Worm (Caenorhabditis elegans) whole organism, dauer: ENCODE measurements around the gene yap-1.

Source experiments
- unc-62 ChIP-seq: sonication (generic microtip); optimal IDR thresholded peaks from 2 replicates; lab custom pipeline; 2017; ENCODE audit warnings: missing biosample characterization, missing genetic modification reagents, missing genetic modification characterization

Gene yap-1

DNA sequence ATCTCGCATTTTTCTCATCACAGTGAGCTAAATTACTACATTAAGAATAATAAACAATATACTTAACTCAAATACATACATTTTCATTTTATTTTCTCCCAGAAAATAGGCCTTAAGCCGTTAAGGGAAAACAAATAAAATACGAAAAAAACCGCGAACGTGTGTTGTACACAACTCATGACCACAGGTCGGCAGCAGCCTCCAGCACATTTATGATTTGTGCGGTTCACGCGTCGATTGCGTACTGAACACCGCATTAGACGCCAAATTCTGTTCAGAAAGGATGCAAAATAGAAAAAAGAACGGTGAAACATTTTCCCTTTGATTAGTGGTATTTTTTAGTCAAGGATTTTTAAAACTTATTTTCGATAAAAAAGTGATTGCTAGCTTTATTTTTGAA lies 12.6 kb upstream of the yap-1 start:
- TF ChIP-seq unc-62 (GFP tag; lab: Kevin White, UChicago) = no peak

- TF ChIP-seq unc-62 (GFP tag; lab: Kevin White, UChicago) = no peak
Observed at ce11 chrX:10681698-10682097, 10.0 kb upstream of the yap-1 start, which contains the start of gene phf-31. TSS of gene phf-31 (plus strand) at chrX:10681998.

- no peak for TF ChIP-seq unc-62 (GFP tag; lab: Kevin White, UChicago)
Observed at ce11 chrX:10684533-10684932, 7.2 kb upstream of the yap-1 start.

DNA sequence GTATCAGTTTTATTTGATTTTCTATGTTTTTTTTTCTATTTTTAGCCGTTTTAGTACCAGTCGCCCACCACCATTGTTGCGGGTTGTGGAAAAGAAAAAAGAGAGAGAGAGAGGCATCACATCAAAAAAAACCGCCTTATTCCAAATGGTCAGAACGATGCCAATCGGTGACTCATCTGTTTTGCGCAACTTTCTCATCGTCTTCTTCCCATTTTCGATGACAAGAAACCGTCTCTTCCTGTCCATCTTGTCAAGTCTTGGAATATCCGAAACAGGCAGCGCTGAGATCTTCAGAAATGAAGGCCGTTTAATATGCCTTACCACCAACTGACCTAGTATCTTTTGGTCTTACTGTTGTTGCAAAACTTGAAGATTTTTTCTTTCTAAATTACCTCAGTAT lies 5.3 kb upstream of the yap-1 start:
- TF ChIP-seq unc-62 (GFP tag; lab: Kevin White, UChicago) = no peak

DNA sequence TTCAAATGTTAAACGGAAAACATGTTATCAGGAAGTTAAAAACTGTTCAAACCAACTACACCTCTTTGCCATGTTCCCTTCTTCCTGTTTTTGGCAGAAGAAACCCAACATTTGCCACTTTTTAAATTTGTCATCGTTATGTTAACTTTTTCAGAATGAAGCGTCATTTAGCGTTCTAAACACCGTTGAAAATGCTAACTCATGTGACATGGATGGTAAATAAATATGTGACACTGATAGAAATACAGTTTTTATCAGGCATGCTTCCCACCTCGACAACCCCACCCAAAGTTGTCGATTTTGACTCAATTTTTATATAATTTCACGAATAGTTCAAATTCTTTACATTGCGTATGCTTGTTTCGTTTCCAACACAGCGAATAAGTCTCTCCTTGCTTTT lies 4.4 kb upstream of the yap-1 start:
- TF ChIP-seq unc-62 (GFP tag; lab: Kevin White, UChicago) = no peak

ce11 chrX:10688311-10688710 lies 3.4 kb upstream of the yap-1 start:
- no peak for TF ChIP-seq unc-62 (GFP tag; lab: Kevin White, UChicago)

DNA sequence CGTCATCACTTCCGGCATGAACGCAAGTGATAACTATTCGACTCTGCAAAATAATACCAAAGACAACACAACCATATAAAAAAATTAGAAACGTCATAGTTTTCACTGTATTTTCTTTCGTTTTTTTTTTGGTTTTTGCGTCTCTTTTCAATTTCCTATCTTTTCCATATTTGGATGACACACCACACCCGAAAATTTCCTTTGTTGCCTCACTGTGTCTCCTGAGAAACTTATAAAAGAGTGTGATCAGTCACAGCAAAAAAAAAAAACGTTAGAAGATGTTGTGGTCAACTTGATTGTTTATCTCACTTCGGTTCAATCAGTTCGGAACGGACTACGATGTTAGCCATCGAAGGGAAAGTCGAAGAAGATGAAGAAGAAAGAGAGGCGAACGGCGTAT lies 2.0 kb upstream of the yap-1 start:
- TF ChIP-seq unc-62 (GFP tag; lab: Kevin White, UChicago) = no peak

- TF ChIP-seq unc-62 (GFP tag; lab: Kevin White, UChicago) = no peak
Observed at ce11 chrX:10691232-10691631, 511 bp upstream of the yap-1 start.

- no peak for TF ChIP-seq unc-62 (GFP tag; lab: Kevin White, UChicago)
Observed at ce11 chrX:10692057-10692456, 314 bp downstream of the yap-1 start.

DNA sequence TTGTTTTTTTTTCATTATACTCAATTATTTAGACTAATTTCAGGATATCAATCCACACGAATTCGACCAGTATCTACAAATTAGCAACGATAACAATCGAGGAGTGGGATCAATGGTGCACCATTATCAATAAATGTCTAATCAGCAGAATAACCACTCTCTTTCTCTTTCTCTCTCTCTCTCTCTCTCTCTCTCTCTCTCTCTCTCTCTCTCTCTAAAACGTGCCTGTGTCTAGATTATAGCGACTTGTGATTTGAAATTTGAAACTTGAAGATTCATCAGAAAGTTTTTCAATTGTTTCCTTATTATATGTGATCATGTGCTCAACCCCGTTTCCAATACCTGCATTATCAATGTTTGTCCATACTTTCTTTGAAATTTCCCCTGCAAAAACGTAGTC lies 2.5 kb downstream of the yap-1 start:
- TF ChIP-seq unc-62 (GFP tag; lab: Kevin White, UChicago) = no peak

DNA sequence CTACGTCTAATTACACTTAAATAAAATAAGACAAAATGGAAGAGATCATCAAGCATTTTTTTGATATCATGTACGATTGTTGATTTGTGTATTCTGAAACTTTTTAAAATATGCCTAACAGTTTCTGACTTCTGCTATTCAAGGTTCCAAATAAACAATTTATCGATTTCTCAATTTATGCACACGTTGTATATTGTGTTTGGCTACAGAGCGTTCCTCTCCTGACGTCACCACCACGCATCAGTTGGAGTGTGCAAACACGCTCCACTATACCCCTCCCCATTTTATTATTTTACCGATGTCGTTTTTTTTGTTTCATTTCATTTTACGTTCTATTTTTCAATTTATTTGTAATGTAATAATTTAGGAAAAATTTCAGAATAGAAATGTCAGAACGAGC lies 3.2 kb downstream of the yap-1 start, which contains the start of gene plpp-1.3:
plpp-1.3 (plus strand) TSS at position 380 of the 400 bp plus-strand sequence.
- no peak for TF ChIP-seq unc-62 (GFP tag; lab: Kevin White, UChicago)

- no peak for TF ChIP-seq unc-62 (GFP tag; lab: Kevin White, UChicago)
Observed at ce11 chrX:10704329-10704728, 12.6 kb downstream of the yap-1 start.

ce11 chrX:10711769-10712168 lies 20.0 kb downstream of the yap-1 start, which contains the start of gene rhgf-1:
TSS of gene rhgf-1 (minus strand) at chrX:10711869.
- TF ChIP-seq unc-62 (GFP tag; lab: Kevin White, UChicago) = no peak

DNA sequence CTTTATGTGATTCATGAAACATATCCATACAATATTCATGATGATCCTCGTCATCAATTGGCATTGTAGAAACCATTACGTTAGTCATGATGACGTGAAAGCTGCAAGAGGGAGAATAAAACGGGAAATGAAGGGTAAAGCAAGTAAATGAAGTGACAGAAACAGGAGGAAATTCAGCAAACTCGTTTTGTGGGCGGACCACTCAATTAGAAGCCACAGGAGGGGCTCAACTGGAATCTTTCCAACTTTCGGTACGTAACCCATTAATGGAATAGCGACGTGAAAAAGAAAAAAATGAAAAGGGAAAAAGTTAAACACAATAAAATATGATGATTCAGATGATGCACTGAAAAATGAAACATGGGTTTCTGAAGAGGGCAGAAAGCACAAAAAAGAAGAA lies 25.3 kb downstream of the yap-1 start, which contains the start of gene T01C1.4:
T01C1.4 (minus strand) TSS at position 101 of the 400 bp plus-strand sequence.
- TF ChIP-seq unc-62 (GFP tag; lab: Kevin White, UChicago) = no peak

- TF ChIP-seq unc-62 (GFP tag; lab: Kevin White, UChicago) = no peak
Observed at ce11 chrX:10721954-10722353, 30.2 kb downstream of the yap-1 start, which contains the start of gene mbr-1. TSS of gene mbr-1 (minus strand) at chrX:10722054.

- TF ChIP-seq unc-62 (GFP tag; lab: Kevin White, UChicago) = no peak
Observed at ce11 chrX:10727696-10728095, 36.0 kb downstream of the yap-1 start.

DNA sequence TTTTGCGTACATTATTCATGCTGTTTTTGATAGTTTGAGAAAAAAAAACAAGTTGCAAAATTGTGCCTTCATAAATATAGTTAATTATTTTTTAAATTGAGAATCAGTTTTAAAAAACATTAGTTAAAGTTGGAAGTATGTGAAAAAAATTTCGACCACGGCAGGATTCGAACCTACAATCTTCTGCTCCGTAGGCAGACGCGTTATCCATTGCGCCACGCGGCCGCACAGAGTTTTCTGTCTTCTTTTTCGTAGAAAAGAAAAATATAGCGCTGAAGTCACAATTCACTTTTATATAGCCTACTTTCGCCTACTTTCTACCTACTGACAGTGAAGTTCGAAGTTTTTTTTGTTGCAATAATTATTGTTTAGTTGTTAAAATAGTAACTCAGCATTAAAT lies 40.1 kb downstream of the yap-1 start:
- TF ChIP-seq unc-62 (GFP tag; lab: Kevin White, UChicago) = no peak

- no peak for TF ChIP-seq unc-62 (GFP tag; lab: Kevin White, UChicago)
Observed at ce11 chrX:10734026-10734425, 42.3 kb downstream of the yap-1 start, which contains the start of gene egl-36. TSS of gene egl-36 (plus strand) at chrX:10734326.
